Worm (Caenorhabditis elegans): ENCODE results near the gene F57F5.3.

Gene F57F5.3

DNA sequence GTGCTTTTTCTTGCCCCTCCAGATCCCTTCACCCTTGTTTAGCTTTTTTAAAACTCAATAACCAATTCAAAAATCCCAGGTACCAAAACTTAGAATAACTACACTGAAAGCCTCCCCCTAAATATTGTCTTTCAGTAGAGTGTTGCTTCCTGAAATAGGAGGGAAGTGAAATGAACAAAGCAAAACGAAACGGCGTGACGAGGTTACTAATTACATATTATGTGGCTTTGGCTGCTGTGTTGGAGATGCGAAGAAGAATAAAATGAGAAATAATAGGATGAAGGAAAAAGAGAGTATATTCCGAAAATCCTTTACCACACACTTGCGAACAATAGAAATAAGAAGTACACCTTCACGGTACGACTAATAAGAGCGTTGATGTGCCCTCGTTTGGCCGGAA lies 29.7 kb upstream of the F57F5.3 start:
- peak; percentile 67 for TF ChIP-seq ces-1 (GFP tag; optimal IDR thresholded peaks at IDR 0.05)
- no peak for TF ChIP-seq pha-4 (tag; optimal IDR thresholded peaks at IDR 0.05)

DNA sequence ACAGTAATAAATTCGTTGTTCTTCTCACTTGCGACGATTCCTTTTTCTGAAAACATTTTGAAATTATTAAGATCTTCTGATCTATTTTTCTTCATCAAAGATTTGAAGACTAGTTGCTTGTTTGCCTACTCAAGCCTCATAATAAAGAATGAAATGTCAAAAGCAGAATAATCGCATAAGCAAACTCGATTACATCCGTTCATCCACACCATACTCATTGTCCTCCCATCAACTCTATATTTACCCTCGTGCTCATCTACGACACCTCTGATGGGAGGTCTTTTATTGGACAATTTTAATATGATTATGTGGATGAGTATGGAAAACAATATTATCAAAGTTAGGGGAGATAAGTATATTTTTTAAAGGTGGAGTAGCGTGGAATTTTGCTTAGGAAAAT lies 27.4 kb upstream of the F57F5.3 start:
- TF ChIP-seq ces-1 (GFP tag; optimal IDR thresholded peaks at IDR 0.05) (peak; percentile 73), mls-2 (tag; optimal IDR thresholded peaks at IDR 0.05) (no peak)

DNA sequence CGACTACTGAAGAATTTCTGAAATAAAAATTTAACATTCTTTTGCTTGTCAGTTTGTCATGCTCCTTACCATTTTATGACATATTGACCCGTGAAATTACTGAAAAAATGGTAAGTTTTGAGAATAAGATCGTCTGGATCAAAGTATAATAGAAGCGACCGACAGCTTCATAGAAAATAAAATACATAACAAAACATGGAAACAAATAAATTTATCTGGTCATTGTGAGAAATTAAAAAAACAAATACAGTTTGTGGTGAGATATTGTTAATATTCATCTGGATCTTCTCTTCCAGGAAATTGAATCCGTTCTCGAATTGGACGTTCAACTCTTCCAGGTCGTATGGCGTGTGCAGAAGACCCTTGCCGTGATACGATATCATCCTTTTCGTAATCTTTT lies 25.7 kb upstream of the F57F5.3 start, which contains the start of gene pkc-1:
TSS of gene pkc-1 (minus strand) at position 101 of the 400 bp plus-strand sequence.
- no peak for TF ChIP-seq nhr-2 (tag; optimal IDR thresholded peaks at IDR 0.05)
- TF ChIP-seq pha-4 (tag; optimal IDR thresholded peaks at IDR 0.05) = no peak
- TF ChIP-seq mep-1 (tag; optimal IDR thresholded peaks at IDR 0.05) = no peak
- no peak for TF ChIP-seq nhr-12 (tag; optimal IDR thresholded peaks at IDR 0.05)
- TF ChIP-seq ztf-11 (tag; optimal IDR thresholded peaks at IDR 0.05) = no peak
- TF ChIP-seq flh-1 (GFP tag; optimal IDR thresholded peaks at IDR 0.05) = no peak
- TF ChIP-seq hlh-1 (tag; optimal IDR thresholded peaks at IDR 0.05) = no peak
- no peak for TF ChIP-seq snpc-4 (tag; optimal IDR thresholded peaks at IDR 0.05)
- no peak for TF ChIP-seq drap-1 (GFP tag; optimal IDR thresholded peaks at IDR 0.05)
- no peak for TF ChIP-seq lsy-2 (tag; optimal IDR thresholded peaks at IDR 0.05)
- no peak for TF ChIP-seq unc-120 (tag; optimal IDR thresholded peaks at IDR 0.05; ENCODE audit: poor library complexity, severe bottlenecking)
- no peak for TF ChIP-seq sptf-1 (tag; optimal IDR thresholded peaks at IDR 0.05)
- TF ChIP-seq mls-2 (tag; optimal IDR thresholded peaks at IDR 0.05) = no peak
- TF ChIP-seq nhr-28 (tag; optimal IDR thresholded peaks at IDR 0.05) = no peak
- TF ChIP-seq nhr-76 (tag; optimal IDR thresholded peaks at IDR 0.05) = no peak
- no peak for TF ChIP-seq ceh-39 (tag; optimal IDR thresholded peaks at IDR 0.05)
- TF ChIP-seq ham-2 (GFP tag; optimal IDR thresholded peaks at IDR 0.05) = no peak
- TF ChIP-seq unc-62 (GFP tag; optimal IDR thresholded peaks at IDR 0.05) = no peak
- no peak for TF ChIP-seq bed-3 (GFP tag; optimal IDR thresholded peaks at IDR 0.05)

DNA sequence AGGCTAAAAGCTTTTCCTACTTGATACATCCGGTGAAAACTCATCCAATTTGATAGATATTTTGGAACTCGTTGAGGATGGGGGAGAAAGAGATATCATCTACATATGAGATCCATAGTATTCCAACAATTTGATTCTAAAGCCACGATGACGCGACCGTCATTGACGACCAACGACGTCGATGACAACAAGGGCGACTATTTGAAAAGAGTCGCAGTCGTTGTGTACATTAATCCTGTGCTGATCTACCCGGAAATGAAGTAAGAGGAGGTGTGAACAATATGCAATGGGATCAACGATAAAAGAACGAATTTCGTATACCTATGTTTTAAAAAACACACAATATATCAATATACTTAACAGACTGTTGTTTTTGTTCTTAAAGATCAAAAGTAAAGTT lies 21.8 kb upstream of the F57F5.3 start:
- TF ChIP-seq ztf-11 (tag; optimal IDR thresholded peaks at IDR 0.05) = no peak
- TF ChIP-seq unc-120 (tag; optimal IDR thresholded peaks at IDR 0.05; ENCODE audit: poor library complexity, severe bottlenecking) = no peak
- no peak for TF ChIP-seq bed-3 (GFP tag; optimal IDR thresholded peaks at IDR 0.05)
- no peak for TF ChIP-seq cnd-1 (tag; optimal IDR thresholded peaks at IDR 0.05)
- no peak for TF ChIP-seq pha-4 (tag; optimal IDR thresholded peaks at IDR 0.05)
- TF ChIP-seq unc-62 (GFP tag; optimal IDR thresholded peaks at IDR 0.05) = no peak
- TF ChIP-seq nhr-28 (tag; optimal IDR thresholded peaks at IDR 0.05) = no peak

DNA sequence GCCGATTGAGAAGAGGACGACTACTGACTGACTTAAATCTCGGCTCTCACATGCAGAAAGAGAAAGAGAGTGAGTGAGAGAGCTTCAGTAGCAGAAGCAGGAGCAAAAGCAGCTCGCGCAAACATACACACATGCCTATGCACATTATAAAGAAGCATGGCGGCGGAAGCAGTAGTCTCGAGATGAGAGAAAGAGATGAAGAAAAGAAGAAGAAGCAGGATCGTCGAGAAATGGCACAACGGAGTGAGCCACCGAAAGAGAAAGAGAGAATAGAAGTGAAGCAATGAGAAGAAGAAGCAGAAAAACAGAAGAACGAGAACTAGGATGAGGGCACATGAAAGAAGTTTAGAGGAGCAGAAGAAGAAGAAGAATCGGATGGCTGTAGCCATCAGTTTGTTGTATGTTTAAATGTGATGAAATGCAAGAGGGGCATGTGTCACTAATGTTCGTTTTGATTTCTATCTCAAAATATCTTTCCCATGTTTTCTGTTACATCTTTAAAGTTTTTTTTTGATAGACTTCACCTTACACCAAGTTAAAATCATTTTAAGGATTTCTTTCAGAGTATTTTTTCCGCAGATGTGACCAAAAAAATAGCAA lies 20.6 kb upstream of the F57F5.3 start:
- TF ChIP-seq nhr-237 (tag; optimal IDR thresholded peaks at IDR 0.05) = no peak
- peak; percentile 4 for TF ChIP-seq lin-13 (tag; optimal IDR thresholded peaks at IDR 0.05)
- peak; percentile 81 for TF ChIP-seq unc-120 (tag; optimal IDR thresholded peaks at IDR 0.05; ENCODE audit: poor library complexity, severe bottlenecking)
- peak; percentile 17 for TF ChIP-seq hlh-1 (tag; optimal IDR thresholded peaks at IDR 0.05)
- TF ChIP-seq nhr-76 (tag; optimal IDR thresholded peaks at IDR 0.05) = no peak
- no peak for TF ChIP-seq drap-1 (GFP tag; optimal IDR thresholded peaks at IDR 0.05)
- TF ChIP-seq ces-1 (GFP tag; optimal IDR thresholded peaks at IDR 0.05) = peak; percentile 65
- peak; percentile 66 for TF ChIP-seq unc-62 (GFP tag; optimal IDR thresholded peaks at IDR 0.05)

- TF ChIP-seq unc-120 (tag; optimal IDR thresholded peaks at IDR 0.05; ENCODE audit: poor library complexity, severe bottlenecking) = peak; percentile 19
- TF ChIP-seq ces-1 (GFP tag; optimal IDR thresholded peaks at IDR 0.05) = peak; percentile 93
- no peak for TF ChIP-seq blmp-1 (tag; optimal IDR thresholded peaks at IDR 0.05)
- TF ChIP-seq ham-2 (GFP tag; optimal IDR thresholded peaks at IDR 0.05) = no peak
Observed at ce11 chrV:12025683-12026082, 19.3 kb upstream of the F57F5.3 start.

ce11 chrV:12024273-12024672 lies 17.9 kb upstream of the F57F5.3 start:
- TF ChIP-seq mep-1 (tag; optimal IDR thresholded peaks at IDR 0.05) (no peak), pha-4 (tag; optimal IDR thresholded peaks at IDR 0.05) (no peak), snpc-4 (tag; optimal IDR thresholded peaks at IDR 0.05) (no peak), ces-1 (GFP tag; optimal IDR thresholded peaks at IDR 0.05) (peak; percentile 38), mls-2 (tag; optimal IDR thresholded peaks at IDR 0.05) (peak; percentile 10), sptf-1 (tag; optimal IDR thresholded peaks at IDR 0.05) (peak; percentile 63), unc-62 (GFP tag; optimal IDR thresholded peaks at IDR 0.05) (no peak)

DNA sequence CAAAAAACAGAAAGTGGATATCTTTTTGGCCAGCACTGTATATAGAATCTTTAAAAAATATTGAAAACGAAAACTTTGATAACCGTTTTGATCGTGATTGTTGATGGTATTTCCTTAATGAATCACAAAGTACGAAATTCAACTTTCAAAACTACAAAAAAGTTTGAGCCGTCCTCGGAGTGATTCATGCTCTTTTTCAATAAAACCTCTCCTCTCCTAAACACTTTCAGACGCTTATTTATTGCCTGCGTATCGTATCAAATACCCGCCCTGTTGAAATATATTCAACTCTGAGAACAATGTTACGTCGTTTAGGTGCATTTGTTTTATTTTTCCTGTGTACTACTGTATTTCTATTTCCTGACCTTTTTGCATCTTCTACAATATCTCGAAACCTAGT lies 14.5 kb upstream of the F57F5.3 start:
- TF ChIP-seq mab-5 (tag; optimal IDR thresholded peaks at IDR 0.05) = no peak
- no peak for TF ChIP-seq nhr-237 (tag; optimal IDR thresholded peaks at IDR 0.05)
- no peak for TF ChIP-seq elt-3 (tag; optimal IDR thresholded peaks at IDR 0.05)
- no peak for TF ChIP-seq nhr-76 (tag; optimal IDR thresholded peaks at IDR 0.05)
- TF ChIP-seq tbx-8 (GFP tag; optimal IDR thresholded peaks at IDR 0.05) = no peak

Data from whole organism, mixed stage, embryonic.